Fruit fly (Drosophila melanogaster) whole organism, adult: ENCODE measurements around the gene CG13810.

Experiments used
- CG11617 ChIP-seq: fragments of 200-800 bp; sonication (Bioruptor generic); optimal IDR thresholded peaks from 2 replicates; lab custom pipeline; 2017; ENCODE audit warnings: mild to moderate bottlenecking, missing biosample characterization, missing genetic modification reagents, missing genetic modification characterization
- CG14711 ChIP-seq: fragments of 200-800 bp; sonication (Bioruptor generic); optimal IDR thresholded peaks from 2 replicates; lab custom pipeline; 2018; ENCODE audit warnings: missing biosample characterization, mild to moderate bottlenecking, missing genetic modification characterization, moderate library complexity
- CG1620 ChIP-seq: fragments of 200-800 bp; sonication (Bioruptor generic); optimal IDR thresholded peaks from 2 replicates; lab custom pipeline; 2016; ENCODE audit warnings: missing biosample characterization, missing genetic modification characterization
- CG7045 ChIP-seq: fragments of 200-800 bp; sonication (Bioruptor generic); optimal IDR thresholded peaks from 2 replicates; lab custom pipeline; 2017; ENCODE audit warnings: missing biosample characterization, mild to moderate bottlenecking, missing genetic modification characterization
- CG7101 ChIP-seq: fragments of 200-800 bp; sonication (Bioruptor generic); optimal IDR thresholded peaks from 2 replicates; lab custom pipeline; 2018; ENCODE audit warnings: missing biosample characterization, mild to moderate bottlenecking, missing genetic modification characterization, moderate library complexity
- Clk ChIP-seq: fragments of 200-800 bp; sonication (Bioruptor generic); optimal IDR thresholded peaks from 2 replicates; lab custom pipeline; 2017; ENCODE audit warnings: missing biosample characterization, missing genetic modification characterization
- Crg-1 ChIP-seq: fragments of 200-800 bp; sonication (Bioruptor generic); optimal IDR thresholded peaks from 2 replicates; lab custom pipeline; 2016; ENCODE audit warnings: missing biosample characterization, missing genetic modification characterization
- bab1 ChIP-seq: fragments of 200-800 bp; sonication (Bioruptor generic); optimal IDR thresholded peaks from 3 replicates; lab custom pipeline; 2019; ENCODE audit warnings: missing biosample characterization, mild to moderate bottlenecking, missing genetic modification characterization, moderate library complexity
- cnc ChIP-seq, 2 experiments: fragments of >200 bp; optimal IDR thresholded peaks; 2 replicates each; lab custom pipeline; 2017
- ovo ChIP-seq: fragments of 200-800 bp; sonication (Bioruptor generic); optimal IDR thresholded peaks from 2 replicates; lab custom pipeline; 2016; ENCODE audit warnings: missing biosample characterization, missing genetic modification characterization
- pad ChIP-seq: fragments of 200-800 bp; sonication (Bioruptor generic); optimal IDR thresholded peaks from 3 replicates; lab custom pipeline; 2017; ENCODE audit warnings: missing biosample characterization, missing genetic modification characterization, mild to moderate bottlenecking, moderate library complexity, missing genetic modification reagents
- tj ChIP-seq: fragments of 200-800 bp; sonication (Bioruptor generic); optimal IDR thresholded peaks from 3 replicates; lab custom pipeline; 2017; ENCODE audit warnings: missing biosample characterization, mild to moderate bottlenecking, missing genetic modification characterization, moderate library complexity
- toe ChIP-seq: fragments of 200-800 bp; sonication (Bioruptor generic); optimal IDR thresholded peaks from 2 replicates; lab custom pipeline; 2016; ENCODE audit warnings: missing biosample characterization, missing genetic modification characterization

The CG13810 gene

DNA sequence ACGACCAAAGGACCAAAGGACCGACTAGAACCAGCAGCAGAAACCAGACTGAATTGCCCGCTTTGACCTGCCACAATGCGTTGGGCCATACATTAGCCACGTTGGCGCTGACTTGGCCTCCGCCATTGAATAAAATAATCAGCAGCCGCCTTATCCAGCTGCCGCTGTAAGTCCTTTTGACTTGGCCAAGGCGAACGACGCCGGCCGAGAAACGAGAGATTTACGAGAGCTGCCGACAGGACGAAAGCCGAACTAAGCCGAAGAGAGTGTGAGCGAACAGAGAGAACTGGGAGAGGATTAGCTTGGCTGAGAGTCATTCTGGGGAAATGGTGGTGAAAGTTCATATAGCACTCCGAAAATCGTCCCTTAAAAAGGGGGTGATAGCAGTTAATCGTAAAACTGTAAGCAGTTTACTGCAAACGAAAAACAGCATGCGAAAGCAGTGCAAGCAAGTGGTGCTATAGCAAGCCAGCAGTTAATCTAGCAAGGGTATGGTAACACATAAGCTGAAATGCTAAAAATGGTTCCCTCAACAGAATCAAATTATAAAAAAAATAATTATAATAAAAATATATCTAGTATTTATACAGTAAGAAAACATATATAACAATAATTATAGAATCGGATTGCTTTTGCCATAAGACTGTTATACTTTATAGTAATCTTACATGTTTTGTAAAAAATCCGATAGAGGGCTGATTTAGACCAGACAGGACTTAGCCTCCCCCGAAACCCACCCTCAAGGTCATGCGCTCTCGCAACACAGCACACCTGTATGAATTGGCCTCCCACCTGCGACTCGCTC is 42.8 kb downstream of the CG13810 start:
- TF ChIP-seq pad (GFP tag; lab: Kevin White, UChicago) (peak; percentile 97), Clk (no peak)

DNA sequence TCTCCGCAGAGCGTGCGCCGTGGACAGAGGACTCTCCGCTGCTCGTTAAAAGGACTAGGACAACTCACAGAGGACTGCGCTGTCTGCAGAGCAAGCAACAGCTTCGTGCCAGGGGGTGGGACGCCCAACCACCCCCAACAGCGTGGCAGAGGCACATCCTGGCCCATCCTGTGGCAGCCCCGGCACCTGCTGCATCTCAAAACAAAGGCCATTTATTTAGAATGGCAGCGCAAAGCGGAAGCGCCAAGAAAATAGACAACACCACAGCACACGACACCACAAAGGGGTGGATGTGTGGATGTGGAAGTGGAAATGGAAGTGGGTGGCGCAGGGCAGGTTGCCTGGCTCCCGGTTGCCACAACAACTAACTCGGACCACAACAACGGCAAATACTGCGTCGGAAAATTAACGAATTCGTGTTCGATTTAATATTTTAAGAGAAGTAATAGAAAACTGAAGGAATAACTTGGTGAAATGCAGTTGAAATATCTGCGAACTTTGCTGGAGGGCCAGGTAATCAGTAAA is 43.5 kb downstream of the CG13810 start, which contains the start of gene Oseg2:
Gene Oseg2, plus strand, starts transcription at position 475 of the 525 bp plus-strand sequence.
- TF ChIP-seq cnc (optimal IDR thresholded peaks at IDR 0.05; lab: Kevin White, UChicago): no peak
- TF ChIP-seq CG11617 (GFP tag; lab: Kevin White, UChicago): no peak
- no peak for TF ChIP-seq CG1620 (GFP tag; lab: Kevin White, UChicago)
- TF ChIP-seq CG7101 (tag; lab: Kevin White, UChicago): no peak
- TF ChIP-seq CG7045 (GFP tag; lab: Kevin White, UChicago): no peak
- TF ChIP-seq toe (GFP tag; lab: Kevin White, UChicago): no peak
- TF ChIP-seq bab1 (GFP tag; lab: Kevin White, UChicago): no peak
- TF ChIP-seq Clk: no peak
- TF ChIP-seq tj (GFP tag; lab: Kevin White, UChicago): no peak
- no peak for TF ChIP-seq ovo (GFP tag; lab: Kevin White, UChicago)
- TF ChIP-seq CG14711 (tag; lab: Kevin White, UChicago): no peak
- no peak for TF ChIP-seq pad (GFP tag; lab: Kevin White, UChicago)
- no peak for TF ChIP-seq Crg-1 (GFP tag; lab: Kevin White, UChicago)

DNA sequence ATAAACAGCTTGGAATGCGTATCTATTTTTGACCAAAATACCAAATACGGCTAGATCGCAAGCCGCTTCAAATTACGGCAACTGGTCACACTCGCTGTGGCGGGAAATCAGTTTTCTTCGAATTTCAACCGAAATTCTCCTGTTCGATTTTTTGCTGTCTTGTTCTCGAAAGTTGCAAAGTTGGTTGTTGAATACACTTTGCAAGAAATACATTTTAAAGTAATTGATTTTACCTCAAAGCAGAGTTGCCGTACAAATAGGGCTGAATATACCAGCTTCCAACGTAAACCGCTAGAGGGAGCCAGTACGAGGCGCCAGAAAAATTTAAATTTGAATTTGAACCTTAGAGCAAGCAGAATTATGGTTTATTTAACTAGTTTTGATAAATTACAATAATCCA is 51.3 kb downstream of the CG13810 start, which contains the start of gene CG9018:
Gene CG9018, minus strand, starts transcription at position 43 of the 400 bp plus-strand sequence.
- peak; percentile 35 for TF ChIP-seq bab1 (GFP tag; lab: Kevin White, UChicago)
- TF ChIP-seq cnc (optimal IDR thresholded peaks at IDR 0.05; lab: Kevin White, UChicago): no peak
- no peak for TF ChIP-seq tj (GFP tag; lab: Kevin White, UChicago)
